Worm (Caenorhabditis elegans): ENCODE measurements around the gene dhgd-1.
"Not testable (repeated sequence)": the region's sequence is repeated elsewhere in the genome, so short reads cannot be mapped to it uniquely, and the experiment has no call there.

DNA sequence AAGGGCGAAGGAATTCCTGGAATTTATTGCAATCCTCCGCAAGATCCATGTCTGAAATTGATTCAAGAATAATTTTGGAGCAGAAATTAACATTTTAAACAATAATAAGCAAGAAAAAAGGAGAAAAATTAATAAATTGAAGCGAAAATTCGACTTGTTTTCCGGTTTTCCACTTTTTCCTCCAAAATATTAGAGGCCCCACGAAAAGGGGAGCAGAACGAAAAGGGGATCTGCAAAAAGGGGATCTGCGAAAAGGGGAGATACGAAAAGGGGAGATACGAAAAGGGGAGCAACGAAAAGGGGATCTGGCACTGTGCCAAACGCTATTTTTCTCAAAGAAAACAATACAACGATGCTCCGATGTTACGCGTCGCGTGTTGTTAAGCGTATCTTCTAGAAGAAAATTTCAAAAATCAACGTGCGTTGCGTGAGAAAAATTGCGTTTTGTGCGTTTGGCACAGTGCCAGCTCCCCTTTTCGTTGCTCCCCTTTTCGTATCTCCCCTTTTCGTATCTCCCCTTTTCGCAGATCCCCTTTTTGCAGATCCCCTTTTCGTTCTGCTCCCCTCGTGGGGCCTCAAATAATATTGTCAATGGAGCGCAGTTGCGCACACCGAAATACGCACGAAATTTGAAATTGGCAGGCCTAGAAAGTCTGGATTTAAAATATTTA lies 17.3 kb downstream of the dhgd-1 start, which contains the start of gene Y62F5A.12:
- TF ChIP-seq ceh-18 (tag; optimal IDR thresholded peaks at IDR 0.05) (peak; percentile 89), elt-2 (tag; optimal IDR thresholded peaks at IDR 0.05) (peak; percentile 79), dmd-4 (tag; optimal IDR thresholded peaks at IDR 0.05; ENCODE audit: borderline replicate concordance) (peak; percentile 94), ceh-14 (tag; optimal IDR thresholded peaks at IDR 0.05) (peak; percentile 98), rnt-1 (tag; optimal IDR thresholded peaks at IDR 0.05) (peak; percentile 98), ets-4 (tag; optimal IDR thresholded peaks at IDR 0.05) (peak; percentile 97), C38D4.7 (GFP tag; optimal IDR thresholded peaks at IDR 0.05) (peak; percentile 41), nfya-1 (tag; optimal IDR thresholded peaks at IDR 0.05) (peak; percentile 35), gmeb-2 (tag; optimal IDR thresholded peaks at IDR 0.05) (peak; percentile 65)
- not testable (repeated sequence) for TF ChIP-seq nhr-11, pax-1, pros-1, pat-9 (tag; optimal IDR thresholded peaks at IDR 0.05)

Data from whole organism, late embryonic.